Worm (Caenorhabditis elegans) whole organism, young adult: Measurements from ENCODE around the gene irld-21.
A peak's percentile ranks its signal among the peaks of the same experiment; 100 is the strongest.

Experiments
- B0035.1 ChIP-seq: sonication (generic microtip); optimal IDR thresholded peaks from 2 replicates; lab custom pipeline; 2016; ENCODE audit warnings: missing genetic modification characterization, mild to moderate bottlenecking, missing compliant biosample characterization, missing genotype, missing genetic modification reagents
- B0261.1 ChIP-seq: sonication (generic microtip); optimal IDR thresholded peaks from 2 replicates; lab custom pipeline; 2016; ENCODE audit warnings: mild to moderate bottlenecking, missing genetic modification characterization, moderate library complexity, missing compliant biosample characterization
- C17E4.6 ChIP-seq: fragments of 200-800 bp; sonication (Bioruptor generic); IDR thresholded peaks from 2 replicates; pipeline ENCODE4 v1.3.6; 2022; ENCODE audit warnings: missing genetic modification reagents, missing genetic modification characterization, missing compliant biosample characterization
- F22D6.2 ChIP-seq: sonication (generic microtip); optimal IDR thresholded peaks from 2 replicates; lab custom pipeline; 2016; ENCODE audit warnings: mild to moderate bottlenecking, missing genetic modification characterization, missing compliant biosample characterization
- F33H1.4 ChIP-seq: fragments of 200-800 bp; sonication (Bioruptor generic); IDR thresholded peaks from 2 replicates; pipeline ENCODE4 v1.3.6; 2022; ENCODE audit warnings: missing genetic modification reagents, missing genetic modification characterization, missing compliant biosample characterization
- F55B11.4 ChIP-seq: sonication (generic microtip); optimal IDR thresholded peaks from 2 replicates; lab custom pipeline; 2016; ENCODE audit warnings: missing compliant biosample characterization, missing genetic modification characterization, borderline replicate concordance; ENCODE audit not compliant: insufficient read depth
- K12H6.12 ChIP-seq: fragments of 200-800 bp; sonication (Bioruptor generic); optimal IDR thresholded peaks from 2 replicates; lab custom pipeline; 2018; ENCODE audit warnings: mild to moderate bottlenecking, missing genetic modification characterization, missing compliant biosample characterization
- Y53G8AR.9 ChIP-seq: fragments of 200-800 bp; sonication (Bioruptor generic); conservative IDR thresholded peaks from 2 replicates; pipeline ENCODE4 v1.3.6; 2022; ENCODE audit warnings: missing genetic modification reagents, missing genetic modification characterization, missing compliant biosample characterization
- Y67H2A.10 ChIP-seq: fragments of 200-800 bp; sonication (Bioruptor generic); conservative IDR thresholded peaks from 2 replicates; pipeline ENCODE4 v1.3.6; 2022; ENCODE audit warnings: missing genetic modification reagents, missing genetic modification characterization, missing compliant biosample characterization
- Y79H2A.3 ChIP-seq: fragments of 200-800 bp; sonication (Bioruptor generic); conservative IDR thresholded peaks from 2 replicates; pipeline ENCODE4 v1.3.6; 2022; ENCODE audit warnings: missing genetic modification reagents, missing genetic modification characterization, missing compliant biosample characterization
- ZK185.1 ChIP-seq: sonication (generic microtip); optimal IDR thresholded peaks from 2 replicates; lab custom pipeline; 2016; ENCODE audit warnings: mild to moderate bottlenecking, missing genetic modification characterization, missing compliant biosample characterization; ENCODE audit not compliant: poor library complexity, severe bottlenecking
- attf-3 ChIP-seq: fragments of 200-800 bp; sonication (Bioruptor generic); conservative IDR thresholded peaks from 2 replicates; pipeline ENCODE4 v1.3.6; 2022; ENCODE audit warnings: missing genetic modification reagents, missing genetic modification characterization, missing compliant biosample characterization
- attf-5 ChIP-seq: fragments of 200-800 bp; sonication (Bioruptor generic); optimal IDR thresholded peaks from 2 replicates; lab custom pipeline; 2018; ENCODE audit warnings: mild to moderate bottlenecking, missing genetic modification characterization, missing compliant biosample characterization
- bed-1 ChIP-seq: fragments of 200-800 bp; sonication (Bioruptor generic); IDR thresholded peaks from 2 replicates; pipeline ENCODE4 v1.3.6; 2022; ENCODE audit warnings: missing genetic modification reagents, missing genetic modification characterization, missing compliant biosample characterization
- ccch-3 ChIP-seq: fragments of 200-800 bp; sonication (Bioruptor generic); optimal IDR thresholded peaks from 2 replicates; lab custom pipeline; 2018; ENCODE audit warnings: mild to moderate bottlenecking, missing genetic modification characterization, missing compliant biosample characterization
- ceh-100 ChIP-seq: fragments of 200-800 bp; sonication (Bioruptor generic); IDR thresholded peaks from 2 replicates; pipeline ENCODE4 v1.3.6; 2022; ENCODE audit warnings: missing genetic modification reagents, missing genetic modification characterization, missing compliant biosample characterization
- ceh-27 ChIP-seq: fragments of 200-800 bp; sonication (Bioruptor generic); optimal IDR thresholded peaks from 2 replicates; lab custom pipeline; 2018; ENCODE audit warnings: mild to moderate bottlenecking, missing genetic modification characterization, moderate library complexity, missing compliant biosample characterization
- efl-1 ChIP-seq: fragments of 150-350 bp; optimal IDR thresholded peaks from 2 replicates; lab custom pipeline; 2014; ENCODE audit warnings: missing biosample characterization, missing genetic modification reagents, missing genetic modification characterization
- egrh-3 ChIP-seq: fragments of 200-800 bp; sonication (Bioruptor generic); IDR thresholded peaks from 2 replicates; pipeline ENCODE4 v1.3.6; 2022; ENCODE audit warnings: missing genetic modification reagents, missing genetic modification characterization, missing compliant biosample characterization
- ekl-4 ChIP-seq: fragments of 200-800 bp; sonication (Bioruptor generic); IDR thresholded peaks from 2 replicates; pipeline ENCODE4 v1.3.6; 2022; ENCODE audit warnings: missing genetic modification reagents, missing genetic modification characterization, missing compliant biosample characterization
- gei-17 ChIP-seq: fragments of 200-800 bp; sonication (Bioruptor generic); optimal IDR thresholded peaks from 2 replicates; lab custom pipeline; 2018; ENCODE audit warnings: mild to moderate bottlenecking, missing genetic modification characterization, missing compliant biosample characterization
- him-1 ChIP-seq: sonication (generic microtip); optimal IDR thresholded peaks from 2 replicates; lab custom pipeline; 2016; ENCODE audit warnings: missing genotype, missing genetic modification reagents, missing genetic modification characterization, missing compliant biosample characterization
- hmg-1.2 ChIP-seq: fragments of 200-800 bp; sonication (Bioruptor generic); IDR thresholded peaks from 2 replicates; pipeline ENCODE4 v1.3.6; 2022; ENCODE audit warnings: missing genetic modification reagents, missing genetic modification characterization, missing compliant biosample characterization
- hmg-20 ChIP-seq: fragments of 200-800 bp; sonication (Bioruptor generic); IDR thresholded peaks from 2 replicates; pipeline ENCODE4 v1.3.6; 2022; ENCODE audit warnings: missing genetic modification reagents, missing genetic modification characterization, missing compliant biosample characterization
- let-607 ChIP-seq, 2 experiments: fragments of 200-800 bp in 1 of 2; sonication (Bioruptor generic) in 1 of 2; sonication (generic microtip) in 1 of 2; optimal IDR thresholded peaks; 2 replicates each; lab custom pipeline; 2016 to 2018; ENCODE audit warnings: mild to moderate bottlenecking in 2 of 2, missing compliant biosample characterization in 2 of 2, missing genetic modification characterization in 2 of 2, moderate library complexity in 2 of 2, missing genotype in 1 of 2
- lin-35 ChIP-seq, 3 experiments: fragments of 150-350 bp in 2 of 3; sonication (generic microtip) in 1 of 3; optimal IDR thresholded peaks; 2 replicates each; lab custom pipeline; 2014 to 2018; ENCODE audit warnings: missing biosample characterization in 3 of 3, missing genetic modification characterization in 3 of 3, missing genetic modification reagents in 3 of 3
- lin-54 ChIP-seq: fragments of 200-800 bp; sonication (Bioruptor generic); optimal IDR thresholded peaks from 2 replicates; lab custom pipeline; 2018; ENCODE audit warnings: mild to moderate bottlenecking, missing genetic modification characterization, missing compliant biosample characterization
- lsl-1 ChIP-seq: fragments of 200-800 bp; sonication (Bioruptor generic); optimal IDR thresholded peaks from 2 replicates; lab custom pipeline; 2018; ENCODE audit warnings: mild to moderate bottlenecking, missing genetic modification characterization, moderate library complexity, missing compliant biosample characterization
- madf-6 ChIP-seq: fragments of 200-800 bp; sonication (Bioruptor generic); IDR thresholded peaks from 2 replicates; pipeline ENCODE4 v1.3.6; 2022; ENCODE audit warnings: missing genetic modification reagents, missing genetic modification characterization, missing compliant biosample characterization
- madf-8 ChIP-seq: fragments of 200-800 bp; sonication (Bioruptor generic); conservative IDR thresholded peaks from 2 replicates; pipeline ENCODE4 v1.3.6; 2022; ENCODE audit warnings: missing genetic modification reagents, missing genetic modification characterization, missing compliant biosample characterization
- mel-28 ChIP-seq: sonication (generic microtip); optimal IDR thresholded peaks from 2 replicates; lab custom pipeline; 2016; ENCODE audit warnings: borderline replicate concordance, mild to moderate bottlenecking, missing genetic modification characterization, missing compliant biosample characterization
- mxl-1 ChIP-seq: sonication (generic microtip); optimal IDR thresholded peaks from 2 replicates; lab custom pipeline; 2016; ENCODE audit warnings: missing genetic modification characterization, missing compliant biosample characterization
- nfyb-1 ChIP-seq: fragments of 200-800 bp; sonication (Bioruptor generic); IDR thresholded peaks from 2 replicates; pipeline ENCODE4 v1.3.6; 2022; ENCODE audit warnings: missing genetic modification reagents, missing genetic modification characterization, missing compliant biosample characterization
- nhr-120 ChIP-seq: fragments of 200-800 bp; sonication (Bioruptor generic); IDR thresholded peaks from 2 replicates; pipeline ENCODE4 v1.3.6; 2022; ENCODE audit warnings: missing genetic modification characterization, missing compliant biosample characterization
- nhr-27 ChIP-seq: fragments of 200-800 bp; sonication (Bioruptor generic); optimal IDR thresholded peaks from 2 replicates; lab custom pipeline; 2018; ENCODE audit warnings: mild to moderate bottlenecking, missing genetic modification characterization, moderate library complexity, missing compliant biosample characterization
- nhr-80 ChIP-seq: sonication (generic microtip); optimal IDR thresholded peaks from 2 replicates; lab custom pipeline; 2016; ENCODE audit warnings: missing genetic modification characterization, missing compliant biosample characterization
- pha-4 ChIP-seq: fragments of 150-350 bp; sonication (generic microtip); optimal IDR thresholded peaks from 2 replicates; lab custom pipeline; 2014; ENCODE audit warnings: missing biosample characterization, missing genetic modification reagents, missing genetic modification characterization
- rcor-1 ChIP-seq: fragments of 200-800 bp; sonication (Bioruptor generic); IDR thresholded peaks from 2 replicates; pipeline ENCODE4 v1.3.6; 2022; ENCODE audit warnings: missing genetic modification reagents, missing genetic modification characterization, missing compliant biosample characterization
- snpc-3.4 ChIP-seq: sonication (generic microtip); optimal IDR thresholded peaks from 2 replicates; lab custom pipeline; 2017; ENCODE audit warnings: missing genetic modification characterization, mild to moderate bottlenecking, missing compliant biosample characterization, antibody characterized with exemption, moderate library complexity, missing genotype, missing genetic modification reagents
- snpc-4 ChIP-seq, 5 experiments: fragments of 150-350 bp in 1 of 5; sonication (generic microtip) in 4 of 5; optimal IDR thresholded peaks; 2 replicates each; lab custom pipeline; 2014 to 2018; ENCODE audit warnings: missing genetic modification characterization in 5 of 5, missing biosample characterization in 3 of 5, antibody characterized with exemption in 2 of 5, mild to moderate bottlenecking in 2 of 5, missing compliant biosample characterization in 2 of 5, missing genotype in 2 of 5, moderate library complexity in 2 of 5, missing genetic modification reagents in 1 of 5
- somi-1 ChIP-seq: fragments of 200-800 bp; sonication (Bioruptor generic); optimal IDR thresholded peaks from 2 replicates; lab custom pipeline; 2018; ENCODE audit warnings: mild to moderate bottlenecking, missing genetic modification characterization, missing compliant biosample characterization
- unc-130 ChIP-seq: sonication (generic microtip); optimal IDR thresholded peaks from 2 replicates; lab custom pipeline; 2016; ENCODE audit warnings: missing genetic modification reagents, missing genetic modification characterization, missing compliant biosample characterization
- xnd-1 ChIP-seq: sonication (generic microtip); optimal IDR thresholded peaks from 2 replicates; lab custom pipeline; 2016; ENCODE audit warnings: missing genotype, missing genetic modification reagents, missing genetic modification characterization, missing compliant biosample characterization
- zim-3 ChIP-seq: sonication (generic microtip); optimal IDR thresholded peaks from 2 replicates; lab custom pipeline; 2017; ENCODE audit warnings: mild to moderate bottlenecking, missing genetic modification characterization, moderate library complexity, missing compliant biosample characterization
- ztf-22 ChIP-seq: fragments of 200-800 bp; sonication (Bioruptor generic); optimal IDR thresholded peaks from 2 replicates; lab custom pipeline; 2018; ENCODE audit warnings: mild to moderate bottlenecking, missing genetic modification characterization, moderate library complexity, missing compliant biosample characterization
- ztf-26 ChIP-seq: sonication (generic microtip); optimal IDR thresholded peaks from 2 replicates; lab custom pipeline; 2017; ENCODE audit warnings: missing genetic modification characterization, missing compliant biosample characterization
- ztf-6 ChIP-seq: fragments of 200-800 bp; sonication (Bioruptor generic); IDR thresholded peaks from 2 replicates; pipeline ENCODE4 v1.3.6; 2022; ENCODE audit warnings: missing genetic modification reagents, missing genetic modification characterization, missing compliant biosample characterization

The irld-21 gene

DNA sequence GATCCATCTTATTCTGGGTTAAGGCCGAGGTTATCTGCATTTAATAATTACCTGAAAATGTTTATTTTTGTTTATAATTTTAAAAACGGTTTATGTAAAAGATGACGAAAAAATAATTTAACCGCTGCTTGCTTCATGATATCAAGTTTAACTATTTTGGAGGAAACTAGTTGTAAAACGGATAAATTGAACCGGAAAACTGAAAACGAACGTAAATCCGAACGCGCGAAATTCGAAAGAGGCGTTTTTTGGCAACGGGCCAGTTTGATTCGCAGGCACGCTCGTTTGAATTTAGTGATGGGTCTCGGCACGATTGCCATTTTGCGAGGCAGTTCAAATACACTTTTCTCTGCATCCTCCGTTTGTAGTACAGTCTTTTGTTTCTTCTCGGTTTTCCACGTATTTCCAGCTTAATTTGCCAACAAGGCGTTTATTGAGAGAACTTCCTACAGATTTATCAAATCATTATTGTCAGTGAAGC lies 6.8 kb upstream of the irld-21 start, which contains the start of the genes gtbp-1 and K08F4.3:
Gene gtbp-1 (minus strand): TSS at position 51 of the 481 bp plus-strand sequence.
Gene K08F4.3 (plus strand): TSS at position 352 of the 481 bp plus-strand sequence.
- 0 out of 2 replicates have a peak, but pooled peaks have one; percentile 52 for TF ChIP-seq ceh-100 (GFP tag; lab: Robert Waterston, UW)
- no peak for TF ChIP-seq ztf-22 (GFP tag; lab: Kevin White, UChicago)
- TF ChIP-seq K12H6.12: peak; percentile 23
- no peak for TF ChIP-seq mxl-1 (tag; lab: Kevin White, UChicago)
- TF ChIP-seq Y79H2A.3 (GFP tag; lab: Robert Waterston, UW): no peak
- TF ChIP-seq attf-5 (GFP tag; lab: Kevin White, UChicago): peak; percentile 76
- no peak for TF ChIP-seq bed-1 (GFP tag; lab: Robert Waterston, UW)
- no peak for TF ChIP-seq egrh-3 (GFP tag; lab: Robert Waterston, UW)
- TF ChIP-seq zim-3 (tag; lab: Kevin White, UChicago): no peak
- TF ChIP-seq hmg-20: no peak
- TF ChIP-seq lin-54: peak; percentile 94
- TF ChIP-seq B0261.1 (tag; lab: Kevin White, UChicago): no peak
- TF ChIP-seq nfyb-1: 0 out of 2 replicates have a peak, but pooled peaks have one; percentile 44
- TF ChIP-seq attf-3 (GFP tag; lab: Robert Waterston, UW): peak; percentile 47
- no peak for TF ChIP-seq ccch-3 (GFP tag; lab: Kevin White, UChicago)
- no peak for TF ChIP-seq F22D6.2 (tag; lab: Kevin White, UChicago)
- no peak for TF ChIP-seq snpc-3.4 (tag; lab: Kevin White, UChicago)
- TF ChIP-seq him-1 (tag; lab: Kevin White, UChicago): peak; percentile 33
- TF ChIP-seq hmg-1.2 (GFP tag; lab: Robert Waterston, UW): peak; percentile 80
- peak; percentile 56 for TF ChIP-seq madf-8 (GFP tag; lab: Robert Waterston, UW)
- peak; percentile 21 for TF ChIP-seq snpc-4 (GFP tag; optimal IDR thresholded peaks at IDR 0.05; lab: Kevin White, UChicago)
- TF ChIP-seq snpc-4 (tag; optimal IDR thresholded peaks at IDR 0.05; lab: Kevin White, UChicago): peak in 3 of 4 experiments; percentile 41 to 73 (median 51)
- TF ChIP-seq C17E4.6 (GFP tag; lab: Robert Waterston, UW): no peak
- peak; percentile 27 for TF ChIP-seq ZK185.1
- TF ChIP-seq madf-6 (GFP tag; lab: Robert Waterston, UW): peak; percentile 81
- TF ChIP-seq B0035.1: no peak
- peak; percentile 46; the same call in 1 of the 2 replicates for TF ChIP-seq ekl-4 (GFP tag; lab: Robert Waterston, UW)
- TF ChIP-seq gei-17 (GFP tag; lab: Kevin White, UChicago): no peak
- TF ChIP-seq Y53G8AR.9 (GFP tag; lab: Robert Waterston, UW): no peak
- no peak for TF ChIP-seq let-607 (tag; optimal IDR thresholded peaks at IDR 0.05; lab: Kevin White, UChicago)
- peak; percentile 91 for TF ChIP-seq F33H1.4 (GFP tag; lab: Robert Waterston, UW)
- TF ChIP-seq xnd-1 (tag; lab: Kevin White, UChicago): peak; percentile 8
- TF ChIP-seq pha-4 (tag; lab: Kevin White, UChicago): no peak
- no peak for TF ChIP-seq unc-130 (GFP tag; lab: Kevin White, UChicago)
- TF ChIP-seq Y67H2A.10 (GFP tag; lab: Robert Waterston, UW): no peak
- no peak for TF ChIP-seq mel-28 (tag; lab: Kevin White, UChicago)
- TF ChIP-seq ztf-6 (GFP tag; lab: Robert Waterston, UW): no peak
- no peak for TF ChIP-seq lin-35 (GFP tag; optimal IDR thresholded peaks at IDR 0.05; lab: Kevin White, UChicago)
- no peak for TF ChIP-seq somi-1
- no peak for TF ChIP-seq nhr-27 (tag; lab: Kevin White, UChicago)
- TF ChIP-seq F55B11.4 (tag; lab: Kevin White, UChicago): no peak
- TF ChIP-seq nhr-80 (tag; lab: Kevin White, UChicago): peak; percentile 19
- peak; percentile 41; the same call in 1 of the 2 replicates for TF ChIP-seq rcor-1
- TF ChIP-seq efl-1 (GFP tag; lab: Kevin White, UChicago): peak; percentile 85
- TF ChIP-seq ceh-27 (GFP tag; lab: Kevin White, UChicago): peak; percentile 34
- TF ChIP-seq nhr-120: no peak
- no peak for TF ChIP-seq ztf-26
- peak; percentile 59 for TF ChIP-seq lsl-1 (GFP tag; lab: Kevin White, UChicago)
